Fruit fly (Drosophila melanogaster) whole organism, wandering third instar larva: ENCODE data around the gene SecS.

Source experiments
- Abd-B ChIP-seq: fragments of >200 bp; optimal IDR thresholded peaks from 2 replicates; lab custom pipeline; 2017; ENCODE audit warnings: missing biosample characterization, missing genetic modification characterization
- CG32264 ChIP-seq: fragments of 200-800 bp; sonication (Bioruptor generic); optimal IDR thresholded peaks from 2 replicates; lab custom pipeline; 2016; ENCODE audit warnings: missing biosample characterization, missing genetic modification characterization
- CG9705 ChIP-seq: fragments of 200-800 bp; sonication (Bioruptor generic); optimal IDR thresholded peaks from 2 replicates; lab custom pipeline; 2018; ENCODE audit warnings: missing biosample characterization, mild to moderate bottlenecking, missing genetic modification characterization
- CrebA ChIP-seq: fragments of 200-800 bp; sonication (Bioruptor generic); optimal IDR thresholded peaks from 2 replicates; lab custom pipeline; 2016; ENCODE audit warnings: missing biosample characterization, mild to moderate bottlenecking, missing genetic modification characterization, borderline replicate concordance
- Dfd ChIP-seq: fragments of >200 bp; optimal IDR thresholded peaks from 2 replicates; lab custom pipeline; 2017; ENCODE audit warnings: missing biosample characterization, missing genetic modification characterization
- Dif ChIP-seq: fragments of 200-275, 200-300 bp; sonication (Bioruptor generic); optimal IDR thresholded peaks from 2 replicates; lab custom pipeline; 2018; ENCODE audit warnings: missing biosample characterization, missing genetic modification characterization; ENCODE audit not compliant: partially characterized antibody
- GATAd ChIP-seq: sonication (Bioruptor generic); optimal IDR thresholded peaks from 2 replicates; lab custom pipeline; 2016; ENCODE audit warnings: missing biosample characterization, missing genetic modification characterization
- HLH106 ChIP-seq: fragments of 200-800 bp; optimal IDR thresholded peaks from 3 replicates; lab custom pipeline; 2019; ENCODE audit warnings: missing biosample characterization, mild to moderate bottlenecking, missing genetic modification characterization, moderate library complexity
- Hnf4 ChIP-seq: fragments of 200-800 bp; sonication (Bioruptor generic); optimal IDR thresholded peaks from 2 replicates; lab custom pipeline; 2016; ENCODE audit warnings: missing biosample characterization, mild to moderate bottlenecking, missing genetic modification characterization
- Hr78 ChIP-seq: fragments of >200 bp; optimal IDR thresholded peaks from 2 replicates; lab custom pipeline; 2017; ENCODE audit warnings: missing biosample characterization, missing genetic modification characterization
- Hr83 ChIP-seq: fragments of 200-300 bp; sonication (Bioruptor generic); optimal IDR thresholded peaks from 2 replicates; lab custom pipeline; 2016; ENCODE audit warnings: missing biosample characterization, mild to moderate bottlenecking, missing genetic modification characterization, moderate library complexity; ENCODE audit not compliant: poor library complexity, severe bottlenecking
- Jra ChIP-seq: sonication (Bioruptor generic); optimal IDR thresholded peaks from 2 replicates; lab custom pipeline; 2016; ENCODE audit warnings: missing biosample characterization, missing genetic modification characterization
- Myc ChIP-seq: fragments of >200 bp; optimal IDR thresholded peaks from 2 replicates; lab custom pipeline; 2017
- N ChIP-seq: fragments of >200 bp; optimal IDR thresholded peaks from 2 replicates; lab custom pipeline; 2018; ENCODE audit warnings: missing biosample characterization, missing external identifiers, missing genetic modification characterization
- OdsH ChIP-seq: fragments of 200-800 bp; sonication (Bioruptor generic); optimal IDR thresholded peaks from 2 replicates; lab custom pipeline; 2016; ENCODE audit warnings: missing biosample characterization, mild to moderate bottlenecking, missing genetic modification characterization
- Rel ChIP-seq, 2 experiments: fragments of 200-800 bp; sonication (Bioruptor generic) in 1 of 2; optimal IDR thresholded peaks; 2 replicates in 1 of 2; 3 replicates in 1 of 2; lab custom pipeline; 2016 to 2019; ENCODE audit warnings: mild to moderate bottlenecking in 2 of 2, missing biosample characterization in 2 of 2, missing genetic modification characterization in 2 of 2, moderate library complexity in 1 of 2
- Sp1 ChIP-seq: fragments of 200-800 bp; sonication (Bioruptor generic); optimal IDR thresholded peaks from 3 replicates; lab custom pipeline; 2019; ENCODE audit warnings: missing biosample characterization, mild to moderate bottlenecking, missing genetic modification characterization, moderate library complexity
- Vsx2 ChIP-seq: fragments of 200-300, 225-300 bp; sonication (Bioruptor generic); optimal IDR thresholded peaks from 2 replicates; lab custom pipeline; 2018; ENCODE audit warnings: missing biosample characterization, missing genetic modification characterization; ENCODE audit not compliant: partially characterized antibody
- br ChIP-seq: fragments of 200-800 bp; sonication (Bioruptor generic); optimal IDR thresholded peaks from 2 replicates; lab custom pipeline; 2016; ENCODE audit warnings: missing biosample characterization, missing genetic modification characterization
- brk ChIP-seq: fragments of 200-800 bp; sonication (Bioruptor generic); optimal IDR thresholded peaks from 2 replicates; lab custom pipeline; 2016; ENCODE audit warnings: missing biosample characterization, mild to moderate bottlenecking, missing genetic modification characterization
- dl ChIP-seq, 2 experiments: fragments of 175-275, 200-275 bp in 1 of 2; fragments of 200-275 bp in 1 of 2; sonication (Bioruptor generic); optimal IDR thresholded peaks; lab custom pipeline; 2018; ENCODE audit warnings: mild to moderate bottlenecking in 2 of 2, missing biosample characterization in 2 of 2, missing genetic modification characterization in 2 of 2, moderate library complexity in 2 of 2; ENCODE audit not compliant: partially characterized antibody in 2 of 2, insufficient read depth in 1 of 2
- dmrt93B ChIP-seq: fragments of 200-800 bp; sonication (Bioruptor generic); optimal IDR thresholded peaks from 2 replicates; lab custom pipeline; 2018; ENCODE audit warnings: missing biosample characterization, mild to moderate bottlenecking, missing genetic modification characterization
- dsf ChIP-seq: sonication (Bioruptor generic); optimal IDR thresholded peaks from 2 replicates; lab custom pipeline; 2016; ENCODE audit warnings: missing biosample characterization, missing genetic modification characterization, borderline replicate concordance
- ey ChIP-seq: fragments of 200-800 bp; sonication (Bioruptor generic); optimal IDR thresholded peaks from 2 replicates; lab custom pipeline; 2016; ENCODE audit warnings: missing biosample characterization, missing genetic modification characterization
- foxo ChIP-seq, 2 experiments: fragments of 200-800 bp; sonication (Bioruptor generic); optimal IDR thresholded peaks; 2 replicates in 1 of 2; 3 replicates in 1 of 2; lab custom pipeline; 2016 to 2017; ENCODE audit warnings: missing biosample characterization in 2 of 2, missing genetic modification characterization in 2 of 2
- fru ChIP-seq: fragments of 200-800 bp; sonication (Bioruptor generic); optimal IDR thresholded peaks from 3 replicates; lab custom pipeline; 2016; ENCODE audit warnings: missing biosample characterization, mild to moderate bottlenecking, missing genetic modification characterization
- h ChIP-seq: fragments of 200-800 bp; sonication (Bioruptor generic); optimal IDR thresholded peaks from 3 replicates; lab custom pipeline; 2016; ENCODE audit warnings: missing biosample characterization, mild to moderate bottlenecking, missing genetic modification characterization
- jim ChIP-seq: fragments of 175-275, 200-325 bp; sonication (Bioruptor generic); optimal IDR thresholded peaks from 2 replicates; lab custom pipeline; 2016; ENCODE audit warnings: missing biosample characterization, mild to moderate bottlenecking, missing genetic modification characterization
- lola ChIP-seq: fragments of >200 bp; optimal IDR thresholded peaks from 2 replicates; lab custom pipeline; 2017; ENCODE audit warnings: missing biosample characterization, missing genetic modification characterization
- pan ChIP-seq: fragments of >200 bp; optimal IDR thresholded peaks from 2 replicates; lab custom pipeline; 2017
- psq ChIP-seq: fragments of 200-800 bp; sonication (Bioruptor generic); optimal IDR thresholded peaks from 3 replicates; lab custom pipeline; 2017; ENCODE audit warnings: missing biosample characterization, mild to moderate bottlenecking, missing genetic modification characterization, moderate library complexity
- rgr ChIP-seq: fragments of 200-800 bp; sonication (Bioruptor generic); optimal IDR thresholded peaks from 3 replicates; lab custom pipeline; 2016; ENCODE audit warnings: missing biosample characterization, mild to moderate bottlenecking, missing genetic modification characterization
- sage ChIP-seq: fragments of 200-800 bp; sonication (Bioruptor generic); optimal IDR thresholded peaks from 2 replicates; lab custom pipeline; 2016; ENCODE audit warnings: missing biosample characterization, mild to moderate bottlenecking, missing genetic modification characterization
- sv ChIP-seq: fragments of 200-800 bp; sonication (Bioruptor generic); optimal IDR thresholded peaks from 3 replicates; lab custom pipeline; 2016; ENCODE audit warnings: missing biosample characterization, missing genetic modification characterization
- tai ChIP-seq: sonication (Bioruptor generic); optimal IDR thresholded peaks from 2 replicates; lab custom pipeline; 2016; ENCODE audit warnings: missing biosample characterization, missing genetic modification characterization
- usp ChIP-seq: fragments of >200 bp; optimal IDR thresholded peaks from 2 replicates; lab custom pipeline; 2017; ENCODE audit warnings: missing biosample characterization, missing genetic modification characterization
- woc ChIP-seq: sonication (Bioruptor generic); optimal IDR thresholded peaks from 2 replicates; lab custom pipeline; 2016; ENCODE audit warnings: missing biosample characterization, mild to moderate bottlenecking, missing genetic modification characterization

The SecS gene

dm6 chr3R:5643421-5643820 is 42.2 kb downstream of the SecS start:
- TF ChIP-seq Dfd (GFP tag; lab: Kevin White, UChicago) (no peak), psq (GFP tag; lab: Kevin White, UChicago) (no peak), tai (GFP tag; lab: Kevin White, UChicago) (no peak), br (GFP tag; lab: Kevin White, UChicago) (no peak), Hr78 (GFP tag; lab: Kevin White, UChicago) (no peak), usp (GFP tag; lab: Kevin White, UChicago) (no peak), pan (lab: Kevin White, UChicago) (no peak), woc (GFP tag; lab: Kevin White, UChicago) (no peak), dmrt93B (no peak), HLH106 (tag; lab: Kevin White, UChicago) (no peak), Vsx2 (GFP tag; lab: Kevin White, UChicago) (no peak)

- TF ChIP-seq rgr (GFP tag; lab: Kevin White, UChicago): peak; percentile 31
- TF ChIP-seq HLH106 (tag; lab: Kevin White, UChicago): peak; percentile 35
- TF ChIP-seq OdsH (GFP tag; lab: Kevin White, UChicago): peak; percentile 18
- TF ChIP-seq ey (GFP tag; lab: Kevin White, UChicago): peak; percentile 31
- no peak for TF ChIP-seq Sp1 (GFP tag; lab: Kevin White, UChicago)
- TF ChIP-seq fru (GFP tag; lab: Kevin White, UChicago): no peak
- peak; percentile 26 for TF ChIP-seq Jra (GFP tag; lab: Kevin White, UChicago)
- TF ChIP-seq Rel (GFP tag; optimal IDR thresholded peaks at IDR 0.05; lab: Kevin White, UChicago): no peak
- TF ChIP-seq Rel (tag; optimal IDR thresholded peaks at IDR 0.05; lab: Kevin White, UChicago): peak; percentile 10
- TF ChIP-seq foxo (GFP tag; optimal IDR thresholded peaks at IDR 0.05; lab: Kevin White, UChicago): peak in 1 of 2 experiments; percentile 36
- TF ChIP-seq br (GFP tag; lab: Kevin White, UChicago): peak; percentile 49
- no peak for TF ChIP-seq brk (GFP tag; lab: Kevin White, UChicago)
- peak; percentile 66 for TF ChIP-seq h
- peak; percentile 46 for TF ChIP-seq N (GFP tag; lab: Kevin White, UChicago)
Observed at dm6 chr3R:5647705-5648568, 46.7 kb downstream of the SecS start.

DNA sequence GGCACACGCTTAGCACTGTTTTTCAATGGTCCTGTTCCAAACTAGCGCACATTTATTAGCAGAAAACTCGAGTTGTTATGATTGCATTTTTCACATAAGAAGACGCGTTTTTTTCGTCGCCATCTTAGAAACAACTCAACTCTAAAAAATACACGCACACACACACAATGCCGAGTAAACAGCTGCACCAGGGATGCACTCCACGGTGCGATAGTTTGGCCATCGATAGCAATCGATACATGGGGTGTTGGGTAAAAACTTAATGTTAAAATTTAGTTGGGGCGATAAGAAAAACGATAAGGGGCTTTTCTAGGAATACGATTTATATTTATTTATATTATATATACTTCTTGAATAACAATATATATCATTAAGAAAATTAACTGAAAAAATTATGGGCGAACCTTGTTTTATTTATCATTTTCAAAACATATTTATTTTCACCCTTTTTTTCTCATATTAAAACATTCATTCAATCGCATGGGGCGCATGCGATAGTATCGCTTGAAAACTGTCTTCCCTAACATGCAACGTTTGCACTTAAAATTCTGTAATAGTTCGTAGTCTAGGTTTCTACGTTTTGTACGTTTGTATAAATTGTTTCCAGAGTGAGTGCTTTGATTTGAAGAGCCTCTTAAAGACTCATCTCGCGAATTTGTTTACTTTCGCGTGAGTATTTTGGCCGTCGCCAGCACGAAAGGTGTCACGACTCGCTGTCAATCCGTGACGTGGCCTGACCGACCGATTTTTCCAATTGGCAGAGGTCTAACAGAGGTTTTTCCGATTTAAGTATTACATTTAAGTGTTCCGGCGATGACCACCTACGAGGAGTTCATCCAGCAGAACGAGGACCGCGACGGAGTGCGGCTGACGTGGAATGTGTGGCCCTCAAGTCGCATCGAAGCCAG is 47.6 kb downstream of the SecS start, which contains the start of the genes MTA1-like and Sec23:
TSS of gene MTA1-like (minus strand) at position 170 of the 908 bp plus-strand sequence.
TSS of gene Sec23 (plus strand) at position 497 of the 908 bp plus-strand sequence.
- TF ChIP-seq Hr83 (GFP tag; lab: Kevin White, UChicago): peak; percentile 5
- TF ChIP-seq OdsH (GFP tag; lab: Kevin White, UChicago): peak; percentile 24
- peak; percentile 0 for TF ChIP-seq Myc (lab: Kevin White, UChicago)
- TF ChIP-seq sv: peak; percentile 33
- TF ChIP-seq dsf (GFP tag; lab: Kevin White, UChicago): peak; percentile 48
- peak; percentile 76 for TF ChIP-seq Hnf4 (GFP tag; lab: Kevin White, UChicago)
- peak; percentile 36 for TF ChIP-seq fru (GFP tag; lab: Kevin White, UChicago)
- peak; percentile 19 for TF ChIP-seq Jra (GFP tag; lab: Kevin White, UChicago)
- peak; percentile 70 for TF ChIP-seq rgr (GFP tag; lab: Kevin White, UChicago)
- peak; percentile 52 for TF ChIP-seq ey (GFP tag; lab: Kevin White, UChicago)
- TF ChIP-seq sage (GFP tag; lab: Kevin White, UChicago): peak; percentile 35
- peak; percentile 71 for TF ChIP-seq Rel (GFP tag; optimal IDR thresholded peaks at IDR 0.05; lab: Kevin White, UChicago)
- peak; percentile 9 for TF ChIP-seq Rel (tag; optimal IDR thresholded peaks at IDR 0.05; lab: Kevin White, UChicago)
- TF ChIP-seq Sp1 (GFP tag; lab: Kevin White, UChicago): peak; percentile 54
- peak in 1 of 2 experiments; percentile 74 for TF ChIP-seq foxo (GFP tag; optimal IDR thresholded peaks at IDR 0.05; lab: Kevin White, UChicago)
- TF ChIP-seq lola: no peak
- TF ChIP-seq Hr78 (GFP tag; lab: Kevin White, UChicago): no peak
- TF ChIP-seq HLH106 (tag; lab: Kevin White, UChicago): peak; percentile 72
- TF ChIP-seq CG32264 (GFP tag; lab: Kevin White, UChicago): no peak
- TF ChIP-seq Abd-B: no peak
- peak; percentile 39 for TF ChIP-seq brk (GFP tag; lab: Kevin White, UChicago)
- TF ChIP-seq CG9705 (GFP tag; lab: Kevin White, UChicago): peak; percentile 33
- TF ChIP-seq tai (GFP tag; lab: Kevin White, UChicago): no peak
- no peak for TF ChIP-seq usp (GFP tag; lab: Kevin White, UChicago)
- no peak for TF ChIP-seq CrebA (GFP tag; lab: Kevin White, UChicago)
- peak; percentile 63 for TF ChIP-seq psq (GFP tag; lab: Kevin White, UChicago)
- no peak for TF ChIP-seq N (GFP tag; lab: Kevin White, UChicago)
- TF ChIP-seq dl (GFP tag; optimal IDR thresholded peaks at IDR 0.05; lab: Kevin White, UChicago; ENCODE audit: insufficient read depth in 1 of 2, partially characterized antibody in 2 of 2): no peak
- peak; percentile 66 for TF ChIP-seq woc (GFP tag; lab: Kevin White, UChicago)
- TF ChIP-seq Dif (GFP tag; lab: Kevin White, UChicago): no peak
- TF ChIP-seq jim (GFP tag; lab: Kevin White, UChicago): no peak
- TF ChIP-seq GATAd (GFP tag; lab: Kevin White, UChicago): no peak
- TF ChIP-seq br (GFP tag; lab: Kevin White, UChicago): peak; percentile 26
- no peak for TF ChIP-seq Dfd (GFP tag; lab: Kevin White, UChicago)
- TF ChIP-seq dmrt93B: peak; percentile 54
- no peak for TF ChIP-seq pan (lab: Kevin White, UChicago)
- peak; percentile 48 for TF ChIP-seq h
